Fruit fly (Drosophila melanogaster) whole organism, embryonic: ENCODE results near the gene Atat.
A peak's percentile ranks its signal among the peaks of the same experiment; 100 is the strongest.

ENCODE experiments used
- Atf6 ChIP-seq: fragments of 200-800 bp; sonication (Bioruptor generic); IDR thresholded peaks from 2 replicates; pipeline ENCODE4 v1.3.6; 2022; ENCODE audit warnings: missing biosample characterization, missing genetic modification characterization
- CG10267 ChIP-seq: fragments of 200-800 bp; sonication (Bioruptor generic); optimal IDR thresholded peaks from 2 replicates; lab custom pipeline; 2018; ENCODE audit warnings: missing biosample characterization, mild to moderate bottlenecking, missing genetic modification characterization, moderate library complexity
- CG10462 ChIP-seq: fragments of 200-800 bp; sonication (Bioruptor generic); optimal IDR thresholded peaks from 2 replicates; lab custom pipeline; 2016; ENCODE audit warnings: missing biosample characterization, missing genetic modification characterization
- CG11085 ChIP-seq: fragments of 200-800 bp; sonication (Bioruptor generic); IDR thresholded peaks from 2 replicates; pipeline ENCODE4 v1.3.6; 2022; ENCODE audit warnings: missing biosample characterization, missing genetic modification characterization
- CG12155 ChIP-seq: fragments of 200-800 bp; sonication (Bioruptor generic); optimal IDR thresholded peaks from 3 replicates; lab custom pipeline; 2016; ENCODE audit warnings: missing biosample characterization, missing genetic modification characterization
- CG12744 ChIP-seq: fragments of 200-800 bp; sonication (Bioruptor generic); optimal IDR thresholded peaks from 2 replicates; lab custom pipeline; 2016; ENCODE audit warnings: missing biosample characterization, missing genetic modification characterization
- CG12942 ChIP-seq: fragments of 200-800 bp; sonication (Bioruptor generic); optimal IDR thresholded peaks from 3 replicates; lab custom pipeline; 2016; ENCODE audit warnings: missing biosample characterization, missing genetic modification characterization
- CG13624 ChIP-seq: fragments of 200-800 bp; sonication (Bioruptor generic); optimal IDR thresholded peaks from 2 replicates; lab custom pipeline; 2016; ENCODE audit warnings: missing biosample characterization, missing genetic modification characterization
- CG17186 ChIP-seq: fragments of 200-800 bp; sonication (Bioruptor generic); optimal IDR thresholded peaks from 3 replicates; lab custom pipeline; 2017; ENCODE audit warnings: missing biosample characterization, missing genetic modification reagents, missing genetic modification characterization
- CG17359 ChIP-seq: fragments of 200-800 bp; sonication (Bioruptor generic); optimal IDR thresholded peaks from 3 replicates; lab custom pipeline; 2018; ENCODE audit warnings: missing biosample characterization, mild to moderate bottlenecking, missing genetic modification characterization, moderate library complexity
- CG17912 ChIP-seq: fragments of 200-800 bp; sonication (Bioruptor generic); optimal IDR thresholded peaks from 2 replicates; lab custom pipeline; 2018; ENCODE audit warnings: missing biosample characterization, mild to moderate bottlenecking, missing genetic modification characterization
- CG31365 ChIP-seq: fragments of 200-800 bp; sonication (Bioruptor generic); optimal IDR thresholded peaks from 2 replicates; lab custom pipeline; 2018; ENCODE audit warnings: missing biosample characterization, mild to moderate bottlenecking, missing genetic modification characterization
- CG34224 ChIP-seq: fragments of 200-800 bp; sonication (Bioruptor generic); IDR thresholded peaks from 3 replicates; pipeline ENCODE4 v1.3.6; 2022; ENCODE audit warnings: missing biosample characterization, missing genetic modification characterization; ENCODE audit not compliant: partially characterized antibody
- CG3995 ChIP-seq: fragments of 200-800 bp; sonication (Bioruptor generic); optimal IDR thresholded peaks from 3 replicates; lab custom pipeline; 2016; ENCODE audit warnings: missing biosample characterization, missing genetic modification characterization
- CG43689 ChIP-seq: fragments of 200-800 bp; sonication (Bioruptor generic); IDR thresholded peaks from 2 replicates; pipeline ENCODE4 v1.3.6; 2022; ENCODE audit warnings: missing biosample characterization, missing genetic modification characterization
- CG4424 ChIP-seq: fragments of 200-800 bp; sonication (Bioruptor generic); optimal IDR thresholded peaks from 3 replicates; lab custom pipeline; 2016; ENCODE audit warnings: missing biosample characterization, missing genetic modification characterization
- CG4730 ChIP-seq: fragments of 200-800 bp; sonication (Bioruptor generic); IDR thresholded peaks from 2 replicates; pipeline ENCODE4 v1.3.6; 2022; ENCODE audit warnings: missing biosample characterization, missing genetic modification characterization
- CG5180 ChIP-seq: fragments of 200-800 bp; sonication (Bioruptor generic); optimal IDR thresholded peaks from 3 replicates; lab custom pipeline; 2017; ENCODE audit warnings: missing biosample characterization, missing genetic modification characterization, mild to moderate bottlenecking, moderate library complexity, missing genetic modification reagents
- CG6175 ChIP-seq: fragments of 200-800 bp; sonication (Bioruptor generic); IDR thresholded peaks from 3 replicates; pipeline ENCODE4 v1.3.6; 2022; ENCODE audit warnings: missing biosample characterization, missing genetic modification characterization
- CG6765 ChIP-seq: fragments of 200-800 bp; sonication (Bioruptor generic); optimal IDR thresholded peaks from 3 replicates; lab custom pipeline; 2017; ENCODE audit warnings: missing biosample characterization, mild to moderate bottlenecking, missing genetic modification characterization
- CG7745 ChIP-seq: fragments of 200-800 bp; sonication (Bioruptor generic); optimal IDR thresholded peaks from 2 replicates; lab custom pipeline; 2018; ENCODE audit warnings: missing biosample characterization, mild to moderate bottlenecking, missing genetic modification characterization, moderate library complexity
- CG7987 ChIP-seq: fragments of 200-800 bp; sonication (Bioruptor generic); optimal IDR thresholded peaks from 2 replicates; lab custom pipeline; 2018; ENCODE audit warnings: missing biosample characterization, mild to moderate bottlenecking, missing genetic modification characterization, moderate library complexity
- CG8089 ChIP-seq: fragments of 200-800 bp; sonication (Bioruptor generic); optimal IDR thresholded peaks from 3 replicates; lab custom pipeline; 2016; ENCODE audit warnings: missing biosample characterization, missing genetic modification characterization
- CG9876 ChIP-seq: fragments of 200-800 bp; sonication (Bioruptor generic); optimal IDR thresholded peaks from 2 replicates; lab custom pipeline; 2016; ENCODE audit warnings: missing biosample characterization, missing genetic modification characterization
- CG9932 ChIP-seq: fragments of 200-800 bp; sonication (Bioruptor generic); IDR thresholded peaks from 2 replicates; pipeline ENCODE4 v1.3.6; 2022; ENCODE audit warnings: missing biosample characterization, missing genetic modification characterization
- CHES-1-like ChIP-seq: fragments of 200-800 bp; sonication (Bioruptor generic); optimal IDR thresholded peaks from 2 replicates; lab custom pipeline; 2016; ENCODE audit warnings: missing biosample characterization, missing genetic modification characterization
- Deaf1 ChIP-seq: fragments of 200-800 bp; optimal IDR thresholded peaks from 3 replicates; lab custom pipeline; 2019; ENCODE audit warnings: missing biosample characterization, mild to moderate bottlenecking, missing genetic modification characterization, moderate library complexity
- H15 ChIP-seq: fragments of 200-800 bp; sonication (Bioruptor generic); IDR thresholded peaks from 3 replicates; pipeline ENCODE4 v1.3.6; 2022; ENCODE audit warnings: missing biosample characterization, missing genetic modification characterization
- Hr51 ChIP-seq, 2 experiments: fragments of 200-800 bp; sonication (Bioruptor generic); optimal IDR thresholded peaks; 2 replicates in 1 of 2; 3 replicates in 1 of 2; lab custom pipeline; 2016 to 2018; ENCODE audit warnings: missing biosample characterization in 2 of 2, missing genetic modification characterization in 2 of 2, mild to moderate bottlenecking in 1 of 2, moderate library complexity in 1 of 2
- Kr ChIP-seq: fragments of 200-800 bp; sonication (Bioruptor generic); optimal IDR thresholded peaks from 2 replicates; lab custom pipeline; 2017; ENCODE audit warnings: missing biosample characterization, mild to moderate bottlenecking, missing genetic modification characterization
- MESR4 ChIP-seq: fragments of 200-800 bp; sonication (Bioruptor generic); optimal IDR thresholded peaks from 2 replicates; lab custom pipeline; 2018; ENCODE audit warnings: missing biosample characterization, mild to moderate bottlenecking, missing genetic modification characterization, moderate library complexity
- NC2α ChIP-seq: fragments of 200-800 bp; sonication (Bioruptor generic); optimal IDR thresholded peaks from 2 replicates; lab custom pipeline; 2016; ENCODE audit warnings: missing biosample characterization, missing genetic modification characterization
- Sox100B ChIP-seq: fragments of 200-800 bp; sonication (Bioruptor generic); optimal IDR thresholded peaks from 3 replicates; lab custom pipeline; 2018; ENCODE audit warnings: missing biosample characterization, mild to moderate bottlenecking, missing genetic modification characterization
- al ChIP-seq: fragments of 200-800 bp; sonication (Bioruptor generic); IDR thresholded peaks from 2 replicates; pipeline ENCODE4 v1.3.6; 2022; ENCODE audit warnings: missing biosample characterization, missing genetic modification characterization
- croc ChIP-seq: fragments of 200-800 bp; sonication (Bioruptor generic); conservative IDR thresholded peaks from 3 replicates; pipeline ENCODE4 v1.3.6; 2022; ENCODE audit warnings: missing biosample characterization, missing genetic modification characterization
- dysf ChIP-seq: fragments of 200-800 bp; sonication (Bioruptor generic); IDR thresholded peaks from 3 replicates; pipeline ENCODE4 v1.3.6; 2022; ENCODE audit warnings: missing biosample characterization, missing genetic modification characterization
- ems ChIP-seq: fragments of 200-800 bp; sonication (Bioruptor generic); optimal IDR thresholded peaks from 3 replicates; lab custom pipeline; 2016; ENCODE audit warnings: missing biosample characterization, missing genetic modification characterization
- gcm ChIP-seq: fragments of 200-800 bp; sonication (Bioruptor generic); optimal IDR thresholded peaks from 2 replicates; lab custom pipeline; 2019; ENCODE audit warnings: missing biosample characterization, mild to moderate bottlenecking, missing genetic modification characterization, moderate library complexity
- grau ChIP-seq: fragments of 200-800 bp; optimal IDR thresholded peaks from 3 replicates; lab custom pipeline; 2019; ENCODE audit warnings: missing biosample characterization, mild to moderate bottlenecking, missing genetic modification characterization, moderate library complexity
- gsb ChIP-seq: fragments of 200-800 bp; sonication (Bioruptor generic); IDR thresholded peaks from 2 replicates; pipeline ENCODE4 v1.3.6; 2022; ENCODE audit warnings: missing biosample characterization, missing genetic modification characterization
- hkb ChIP-seq, 2 experiments: fragments of 200-800 bp in 1 of 2; fragments of >200 bp in 1 of 2; sonication (Bioruptor generic) in 1 of 2; IDR thresholded peaks in 1 of 2; optimal IDR thresholded peaks in 1 of 2; 2 replicates each; pipeline versions ENCODE4 v1.3.6 to Lab custom; 2017 to 2022; ENCODE audit warnings: missing biosample characterization in 1 of 2, missing genetic modification characterization in 1 of 2
- jing ChIP-seq: fragments of 200-800 bp; sonication (Bioruptor generic); optimal IDR thresholded peaks from 2 replicates; lab custom pipeline; 2018; ENCODE audit warnings: missing biosample characterization, mild to moderate bottlenecking, missing genetic modification characterization
- kni ChIP-seq: fragments of 200-800 bp; sonication (Bioruptor generic); optimal IDR thresholded peaks from 3 replicates; lab custom pipeline; 2017; ENCODE audit warnings: mild to moderate bottlenecking, missing biosample characterization, missing genetic modification reagents, missing genetic modification characterization
- lab ChIP-seq: fragments of 200-800 bp; sonication (Bioruptor generic); optimal IDR thresholded peaks from 3 replicates; lab custom pipeline; 2017; ENCODE audit warnings: missing biosample characterization, missing genetic modification characterization, mild to moderate bottlenecking, moderate library complexity, missing genetic modification reagents
- lmd ChIP-seq: fragments of 200-800 bp; sonication (Bioruptor generic); IDR thresholded peaks from 2 replicates; pipeline ENCODE4 v1.3.6; 2022; ENCODE audit warnings: missing biosample characterization, missing genetic modification characterization
- org-1 ChIP-seq: fragments of 200-800 bp; sonication (Bioruptor generic); optimal IDR thresholded peaks from 2 replicates; lab custom pipeline; 2017; ENCODE audit warnings: missing biosample characterization, missing genetic modification characterization
- schlank ChIP-seq: fragments of 200-800 bp; sonication (Bioruptor generic); optimal IDR thresholded peaks from 2 replicates; lab custom pipeline; 2018; ENCODE audit warnings: missing biosample characterization, mild to moderate bottlenecking, missing genetic modification characterization
- toy ChIP-seq: fragments of 200-800 bp; sonication (Bioruptor generic); IDR thresholded peaks from 2 replicates; pipeline ENCODE4 v1.3.6; 2022; ENCODE audit warnings: missing biosample characterization, missing genetic modification characterization
- vfl ChIP-seq: fragments of 200-800 bp; sonication (Bioruptor generic); optimal IDR thresholded peaks from 2 replicates; lab custom pipeline; 2016; ENCODE audit warnings: missing biosample characterization, missing genetic modification characterization

Gene Atat

DNA sequence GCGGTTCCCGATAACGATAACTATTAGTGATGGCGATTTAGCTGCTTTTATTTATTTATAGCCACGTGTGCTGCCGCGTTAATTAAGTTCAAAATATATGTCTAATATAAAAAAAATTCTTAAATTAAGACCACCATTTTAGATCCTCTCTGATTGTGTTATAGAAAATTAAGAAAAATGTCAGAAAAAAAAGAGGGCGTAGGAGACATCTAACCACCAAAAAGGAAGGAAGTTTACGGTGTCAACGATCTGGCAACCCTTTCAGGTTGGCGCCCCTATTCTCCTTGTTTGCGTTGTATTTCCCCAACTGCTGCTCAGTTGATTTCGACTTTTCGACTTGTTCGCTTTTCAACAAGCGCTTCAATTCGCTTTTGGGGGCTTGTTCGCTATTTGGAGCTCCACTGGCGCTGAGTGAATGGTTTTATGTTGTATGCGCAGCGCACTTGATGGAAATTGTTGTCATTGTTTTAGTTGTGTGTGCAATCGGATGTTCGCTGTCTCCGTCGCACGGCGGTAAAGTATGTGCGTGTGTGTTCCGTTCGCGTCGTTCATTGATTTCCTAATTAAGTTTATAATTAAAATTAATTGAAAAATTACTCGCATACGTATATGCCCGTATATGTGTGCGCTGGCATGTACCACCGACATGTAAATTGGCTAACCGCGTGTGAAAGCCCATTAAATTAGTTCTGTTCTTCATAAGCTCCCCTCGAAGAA lies 34.4 kb upstream of the Atat start, which contains the start of the genes CG3434 and CG44838 (continued):
- no peak for TF ChIP-seq schlank (tag; lab: Kevin White, UChicago)
- TF ChIP-seq CG31365 (tag; lab: Kevin White, UChicago) = no peak
- peak; percentile 58 for TF ChIP-seq Deaf1 (tag; lab: Kevin White, UChicago)
- peak; percentile 97 for TF ChIP-seq CG7745 (tag; lab: Kevin White, UChicago)
- TF ChIP-seq CG13624 (GFP tag; lab: Kevin White, UChicago) = peak; percentile 66
- peak; percentile 35 for TF ChIP-seq CG9876
- peak; percentile 66 to 81 for TF ChIP-seq Hr51 (GFP tag; optimal IDR thresholded peaks at IDR 0.05; lab: Kevin White, UChicago)
- peak; percentile 55; the same call in 1 of the 3 replicates for TF ChIP-seq croc
- TF ChIP-seq CG10462 (GFP tag; lab: Kevin White, UChicago) = peak; percentile 73
- peak; percentile 28 for TF ChIP-seq CG12744 (GFP tag; lab: Kevin White, UChicago)
- TF ChIP-seq jing = no peak
- peak; percentile 63; the same call in 1 of the 2 replicates for TF ChIP-seq Atf6 (GFP tag; lab: Robert Waterston, UW)
- TF ChIP-seq NC2α (GFP tag; lab: Kevin White, UChicago) = peak; percentile 39
- no peak for TF ChIP-seq CG8089 (GFP tag; lab: Kevin White, UChicago)
- TF ChIP-seq ems (GFP tag; lab: Kevin White, UChicago) = peak; percentile 77
- peak; percentile 74 for TF ChIP-seq CG12942 (GFP tag; lab: Kevin White, UChicago)
- TF ChIP-seq gsb = no peak
- TF ChIP-seq gcm (GFP tag; lab: Kevin White, UChicago) = peak; percentile 89
- TF ChIP-seq CG17912 = peak; percentile 3
- TF ChIP-seq CG7987 = peak; percentile 41
- peak; percentile 84 for TF ChIP-seq CG4424 (GFP tag; lab: Kevin White, UChicago)
- TF ChIP-seq org-1 (GFP tag; lab: Kevin White, UChicago) = no peak
- peak; percentile 48; the same call in 1 of the 2 replicates for TF ChIP-seq CG4730 (GFP tag; lab: Robert Waterston, UW)
- peak; percentile 70 for TF ChIP-seq lmd (GFP tag; lab: Robert Waterston, UW)
- no peak for TF ChIP-seq Kr
- no peak for TF ChIP-seq CG43689 (GFP tag; lab: Robert Waterston, UW)
- no peak for TF ChIP-seq toy (GFP tag; lab: Robert Waterston, UW)
- TF ChIP-seq grau = peak; percentile 84
- TF ChIP-seq CG6175 (GFP tag; lab: Robert Waterston, UW) = peak; percentile 44; the same call in 1 of the 3 replicates
- no peak for TF ChIP-seq MESR4 (GFP tag; lab: Kevin White, UChicago)
- 0 out of 3 replicates have a peak, but pooled peaks have one; percentile 34 for TF ChIP-seq CG34224 (GFP tag; lab: Robert Waterston, UW)
- TF ChIP-seq CG12155 = peak; percentile 86
- TF ChIP-seq kni (GFP tag; lab: Kevin White, UChicago) = peak; percentile 75
- TF ChIP-seq Sox100B = peak; percentile 71
- peak; percentile 74; the same call in 2 of the 3 replicates for TF ChIP-seq H15 (GFP tag; lab: Robert Waterston, UW)
- peak; percentile 68 for TF ChIP-seq vfl (GFP tag; lab: Kevin White, UChicago)
- TF ChIP-seq lab (GFP tag; lab: Kevin White, UChicago) = peak; percentile 85
- TF ChIP-seq CG11085 (GFP tag; lab: Robert Waterston, UW) = peak; percentile 62; the same call in 1 of the 2 replicates
- TF ChIP-seq CHES-1-like (GFP tag; lab: Kevin White, UChicago) = peak; percentile 75
- peak; percentile 58 for TF ChIP-seq CG17186
- TF ChIP-seq CG5180 (GFP tag; lab: Kevin White, UChicago) = peak; percentile 87
- TF ChIP-seq al (GFP tag; lab: Robert Waterston, UW) = peak; percentile 43
- peak; percentile 29 for TF ChIP-seq CG3995 (GFP tag; lab: Kevin White, UChicago)
- peak; percentile 79 for TF ChIP-seq CG17359
- TF ChIP-seq CG9932 = peak; percentile 87
- peak; percentile 82 for TF ChIP-seq CG10267 (tag; lab: Kevin White, UChicago)
- TF ChIP-seq hkb (optimal IDR thresholded peaks at IDR 0.05; lab: Kevin White, UChicago) = no peak
- TF ChIP-seq hkb (GFP tag; IDR thresholded peaks at IDR 0.05; lab: Robert Waterston, UW) = peak; percentile 80
- TF ChIP-seq CG6765 (GFP tag; lab: Kevin White, UChicago) = peak; percentile 76
- TF ChIP-seq dysf (GFP tag; lab: Robert Waterston, UW) = peak; percentile 76
